Fruit fly (Drosophila melanogaster): Measurements from ENCODE around the gene CG32706.

CG32706 gene

dm6 chrX:9046986-9047385 is 39.9 kb upstream of the CG32706 start (continued):
- TF ChIP-seq CG16779 (tag; optimal IDR thresholded peaks at IDR 0.05) (no peak), CG9139 (GFP tag; optimal IDR thresholded peaks at IDR 0.05) (no peak), Lpt (GFP tag; optimal IDR thresholded peaks at IDR 0.05) (peak; percentile 45), CG1621 (tag; optimal IDR thresholded peaks at IDR 0.05) (peak; percentile 40), CG8119 (GFP tag; IDR thresholded peaks at IDR 0.05) (peak; percentile 76), CG8319 (GFP tag; optimal IDR thresholded peaks at IDR 0.05) (no peak), Smox (GFP tag; optimal IDR thresholded peaks at IDR 0.05) (peak; percentile 13), Met (GFP tag; optimal IDR thresholded peaks at IDR 0.05) (peak; percentile 44), Sox15 (GFP tag; optimal IDR thresholded peaks at IDR 0.05) (peak; percentile 49), CG6163 (GFP tag; IDR thresholded peaks at IDR 0.05) (peak; percentile 90), CG7368 (GFP tag; optimal IDR thresholded peaks at IDR 0.05) (peak; percentile 30), Eip93F (GFP tag; optimal IDR thresholded peaks at IDR 0.05) (no peak), eg (GFP tag; IDR thresholded peaks at IDR 0.05) (peak; percentile 88), vri (GFP tag; optimal IDR thresholded peaks at IDR 0.05) (no peak)

DNA sequence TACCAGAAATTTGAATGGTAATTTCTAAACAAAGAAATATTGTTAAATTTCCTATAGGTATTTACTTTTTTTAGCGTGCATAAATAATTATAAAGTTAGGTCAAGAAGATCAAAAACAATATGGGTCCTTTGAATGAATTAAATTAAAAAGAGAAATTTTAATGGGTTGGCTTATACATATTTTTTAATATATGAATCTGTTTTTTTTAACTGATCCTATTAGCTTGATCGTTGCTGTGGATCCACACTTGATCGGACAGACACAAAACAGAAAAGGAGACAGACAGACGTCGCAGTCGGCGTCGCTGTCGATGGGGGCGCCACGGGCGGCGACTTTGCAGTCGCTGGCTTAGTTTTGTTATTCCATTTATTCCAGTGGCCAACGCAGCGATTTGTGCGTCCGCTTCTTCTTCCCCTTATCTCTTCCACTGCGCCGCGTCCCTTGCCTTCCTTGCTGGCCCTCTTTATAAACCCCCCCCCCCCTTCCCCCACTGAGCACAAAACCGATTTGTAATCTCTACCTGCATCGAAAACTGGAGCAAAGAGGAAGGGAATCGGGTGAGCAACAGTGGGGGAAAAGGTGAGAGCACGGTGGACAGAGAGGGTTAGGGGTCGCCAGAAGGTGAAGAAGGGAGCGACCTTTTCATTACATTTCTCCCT is 39.1 kb upstream of the CG32706 start:
- TF ChIP-seq Sox102F (GFP tag; optimal IDR thresholded peaks at IDR 0.05) (peak; percentile 48), CG8119 (GFP tag; IDR thresholded peaks at IDR 0.05) (peak; percentile 88), CG16779 (tag; optimal IDR thresholded peaks at IDR 0.05) (peak; percentile 65), CG31627 (GFP tag; optimal IDR thresholded peaks at IDR 0.05) (peak; percentile 17), pdm3 (GFP tag; optimal IDR thresholded peaks at IDR 0.05) (peak; percentile 85), fd59A (GFP tag; optimal IDR thresholded peaks at IDR 0.05) (peak; percentile 81), CG6792 (GFP tag; optimal IDR thresholded peaks at IDR 0.05) (peak; percentile 70), Lpt (GFP tag; optimal IDR thresholded peaks at IDR 0.05) (peak; percentile 76), CG6276 (GFP tag; optimal IDR thresholded peaks at IDR 0.05) (peak; percentile 71), fkh (GFP tag; optimal IDR thresholded peaks at IDR 0.05) (no peak), net (GFP tag; optimal IDR thresholded peaks at IDR 0.05) (peak; percentile 75), Eip75B (GFP tag; optimal IDR thresholded peaks at IDR 0.05) (peak; percentile 76), Ets96B (tag; optimal IDR thresholded peaks at IDR 0.05) (peak; percentile 92), Eip78C (GFP tag) (peak; percentile 96), cyc (GFP tag; optimal IDR thresholded peaks at IDR 0.05) (peak; percentile 27), Sox14 (GFP tag; optimal IDR thresholded peaks at IDR 0.05) (peak; percentile 74), topi (GFP tag; optimal IDR thresholded peaks at IDR 0.05) (peak; percentile 67), CG11902 (GFP tag; optimal IDR thresholded peaks at IDR 0.05) (peak; percentile 17), lz (GFP tag; optimal IDR thresholded peaks at IDR 0.05) (peak; percentile 58), achi (GFP tag; optimal IDR thresholded peaks at IDR 0.05) (peak; percentile 81), dac (GFP tag; optimal IDR thresholded peaks at IDR 0.05) (peak; percentile 44), CG6163 (GFP tag; IDR thresholded peaks at IDR 0.05) (peak; percentile 75), CG10631 (GFP tag; optimal IDR thresholded peaks at IDR 0.05) (peak; percentile 77), fd85E (GFP tag; optimal IDR thresholded peaks at IDR 0.05) (peak; percentile 18), svp (GFP tag) (peak; percentile 84), OdsH (GFP tag; optimal IDR thresholded peaks at IDR 0.05) (peak; percentile 78), Hr38 (GFP tag; optimal IDR thresholded peaks at IDR 0.05) (no peak), CG11762 (GFP tag; optimal IDR thresholded peaks at IDR 0.05; ENCODE audit: insufficient read depth) (peak; percentile 40), acj6 (GFP tag; optimal IDR thresholded peaks at IDR 0.05) (peak; percentile 77), Ets21C (GFP tag; optimal IDR thresholded peaks at IDR 0.05) (no peak), ss (GFP tag; optimal IDR thresholded peaks at IDR 0.05) (peak; percentile 79 to 80), CG1621 (tag; optimal IDR thresholded peaks at IDR 0.05) (peak; percentile 60), salr (GFP tag; optimal IDR thresholded peaks at IDR 0.05) (peak in 1 of 2 experiments; percentile 88), CG32006 (GFP tag; optimal IDR thresholded peaks at IDR 0.05) (peak; percentile 87), CG8319 (GFP tag; optimal IDR thresholded peaks at IDR 0.05) (peak; percentile 42), CG6808 (GFP tag; optimal IDR thresholded peaks at IDR 0.05) (peak; percentile 88), Hr4 (GFP tag; optimal IDR thresholded peaks at IDR 0.05) (peak; percentile 80), CG3032 (tag; optimal IDR thresholded peaks at IDR 0.05) (peak; percentile 92), Hr39 (GFP tag; optimal IDR thresholded peaks at IDR 0.05) (peak; percentile 17), dsx (GFP tag; optimal IDR thresholded peaks at IDR 0.05; ENCODE audit: poor library complexity, severe bottlenecking) (peak; percentile 87), esn (GFP tag; optimal IDR thresholded peaks at IDR 0.05) (peak; percentile 63), Smox (GFP tag; optimal IDR thresholded peaks at IDR 0.05) (peak; percentile 57)

Measured in whole organism, prepupa.